Fruit fly (Drosophila melanogaster) whole organism, embryonic: ENCODE results near the gene CG6126.

Experiments used
- Asciz ChIP-seq: fragments of 200-800 bp; sonication (Bioruptor generic); optimal IDR thresholded peaks from 2 replicates; lab custom pipeline; 2017; ENCODE audit warnings: missing biosample characterization, mild to moderate bottlenecking, missing genetic modification characterization, missing genetic modification reagents
- BEAF-32 ChIP-seq: fragments of 200-800 bp; sonication (Bioruptor generic); optimal IDR thresholded peaks from 3 replicates; lab custom pipeline; 2017; ENCODE audit warnings: missing biosample characterization, missing genetic modification characterization, mild to moderate bottlenecking, moderate library complexity, missing genetic modification reagents
- Bteb2 ChIP-seq: fragments of 200-800 bp; sonication (Bioruptor generic); optimal IDR thresholded peaks from 2 replicates; lab custom pipeline; 2016; ENCODE audit warnings: missing biosample characterization, missing genetic modification characterization
- CG10462 ChIP-seq: fragments of 200-800 bp; sonication (Bioruptor generic); optimal IDR thresholded peaks from 2 replicates; lab custom pipeline; 2016; ENCODE audit warnings: missing biosample characterization, missing genetic modification characterization
- CG11247 ChIP-seq: fragments of 200-800 bp; sonication (Bioruptor generic); IDR thresholded peaks from 2 replicates; pipeline ENCODE4 v1.3.6; 2022; ENCODE audit warnings: missing biosample characterization, missing genetic modification characterization
- CG11504 ChIP-seq: fragments of 200-800 bp; sonication (Bioruptor generic); optimal IDR thresholded peaks from 3 replicates; lab custom pipeline; 2019; ENCODE audit warnings: missing biosample characterization, mild to moderate bottlenecking, missing genetic modification characterization, moderate library complexity
- CG11696 ChIP-seq: fragments of 200-800 bp; sonication (Bioruptor generic); IDR thresholded peaks from 2 replicates; pipeline ENCODE4 v1.3.6; 2022; ENCODE audit warnings: missing biosample characterization, missing genetic modification characterization
- CG1233 ChIP-seq: fragments of 200-800 bp; sonication (Bioruptor generic); optimal IDR thresholded peaks from 4 replicates; lab custom pipeline; 2018; ENCODE audit warnings: missing biosample characterization, mild to moderate bottlenecking, missing genetic modification characterization
- CG12769 ChIP-seq: fragments of 200-800 bp; sonication (Bioruptor generic); optimal IDR thresholded peaks from 2 replicates; lab custom pipeline; 2019; ENCODE audit warnings: missing biosample characterization, mild to moderate bottlenecking, missing genetic modification characterization, moderate library complexity
- CG12942 ChIP-seq: fragments of 200-800 bp; sonication (Bioruptor generic); optimal IDR thresholded peaks from 3 replicates; lab custom pipeline; 2016; ENCODE audit warnings: missing biosample characterization, missing genetic modification characterization
- CG14014 ChIP-seq: fragments of 200-800 bp; sonication (Bioruptor generic); IDR thresholded peaks from 2 replicates; pipeline ENCODE4 v1.3.6; 2022; ENCODE audit warnings: missing biosample characterization, missing genetic modification characterization
- CG15011 ChIP-seq: fragments of 200-800 bp; sonication (Bioruptor generic); optimal IDR thresholded peaks from 3 replicates; lab custom pipeline; 2018; ENCODE audit warnings: missing biosample characterization, mild to moderate bottlenecking, missing genetic modification characterization
- CG15479 ChIP-seq: fragments of 200-800 bp; sonication (Bioruptor generic); optimal IDR thresholded peaks from 3 replicates; lab custom pipeline; 2019; ENCODE audit warnings: missing biosample characterization, mild to moderate bottlenecking, missing genetic modification characterization, moderate library complexity
- CG16813 ChIP-seq: fragments of 200-800 bp; sonication (Bioruptor generic); IDR thresholded peaks from 3 replicates; pipeline ENCODE4 v1.3.6; 2022; ENCODE audit warnings: missing biosample characterization, missing genetic modification characterization; ENCODE audit not compliant: partially characterized antibody
- CG17328 ChIP-seq: fragments of 200-800 bp; sonication (Bioruptor generic); IDR thresholded peaks from 2 replicates; pipeline ENCODE4 v1.3.6; 2022; ENCODE audit warnings: missing biosample characterization, missing genetic modification characterization
- CG17612 ChIP-seq: fragments of 200-800 bp; sonication (Bioruptor generic); IDR thresholded peaks from 2 replicates; pipeline ENCODE4 v1.3.6; 2022; ENCODE audit warnings: missing biosample characterization, missing genetic modification characterization
- CG2875 ChIP-seq: fragments of 200-800 bp; sonication (Bioruptor generic); optimal IDR thresholded peaks from 2 replicates; lab custom pipeline; 2017; ENCODE audit warnings: missing biosample characterization, mild to moderate bottlenecking, missing genetic modification characterization, missing genetic modification reagents
- CG33557 ChIP-seq: fragments of 200-800 bp; sonication (Bioruptor generic); optimal IDR thresholded peaks from 2 replicates; lab custom pipeline; 2019; ENCODE audit warnings: missing biosample characterization, mild to moderate bottlenecking, missing genetic modification characterization, moderate library complexity
- CG34376 ChIP-seq: fragments of 200-800 bp; sonication (Bioruptor generic); optimal IDR thresholded peaks from 2 replicates; lab custom pipeline; 2018; ENCODE audit warnings: missing biosample characterization, mild to moderate bottlenecking, missing genetic modification characterization
- CG4360 ChIP-seq: fragments of 200-800 bp; sonication (Bioruptor generic); IDR thresholded peaks from 2 replicates; pipeline ENCODE4 v1.3.6; 2022; ENCODE audit warnings: missing biosample characterization, missing genetic modification characterization
- CG5953 ChIP-seq: fragments of 200-800 bp; sonication (Bioruptor generic); IDR thresholded peaks from 2 replicates; pipeline ENCODE4 v1.3.6; 2022; ENCODE audit warnings: missing biosample characterization, missing genetic modification characterization
- CG6683 ChIP-seq: fragments of 200-800 bp; sonication (Bioruptor generic); optimal IDR thresholded peaks from 2 replicates; lab custom pipeline; 2017; ENCODE audit warnings: missing biosample characterization, mild to moderate bottlenecking, missing genetic modification characterization, missing genetic modification reagents
- CG7372 ChIP-seq: fragments of 200-800 bp; sonication (Bioruptor generic); IDR thresholded peaks from 2 replicates; pipeline ENCODE4 v1.3.6; 2022; ENCODE audit warnings: missing biosample characterization, missing genetic modification characterization
- CG8478 ChIP-seq: fragments of >200 bp; optimal IDR thresholded peaks from 2 replicates; lab custom pipeline; 2018
- CG9876 ChIP-seq: fragments of 200-800 bp; sonication (Bioruptor generic); optimal IDR thresholded peaks from 2 replicates; lab custom pipeline; 2016; ENCODE audit warnings: missing biosample characterization, missing genetic modification characterization
- CG9932 ChIP-seq: fragments of 200-800 bp; sonication (Bioruptor generic); IDR thresholded peaks from 2 replicates; pipeline ENCODE4 v1.3.6; 2022; ENCODE audit warnings: missing biosample characterization, missing genetic modification characterization
- Chrac-16 ChIP-seq: fragments of 200-800 bp; sonication (Bioruptor generic); optimal IDR thresholded peaks from 3 replicates; lab custom pipeline; 2016; ENCODE audit warnings: missing biosample characterization, missing genetic modification characterization
- CoRest ChIP-seq: fragments of 200-800 bp; sonication (Bioruptor generic); optimal IDR thresholded peaks from 3 replicates; lab custom pipeline; 2018; ENCODE audit warnings: missing biosample characterization, mild to moderate bottlenecking, missing genetic modification characterization, moderate library complexity
- Drgx ChIP-seq: fragments of 200-800 bp; sonication (Bioruptor generic); IDR thresholded peaks from 2 replicates; pipeline ENCODE4 v1.3.6; 2022; ENCODE audit warnings: missing biosample characterization, missing genetic modification characterization
- GATAe ChIP-seq: fragments of 200-800 bp; sonication (Bioruptor generic); conservative IDR thresholded peaks from 2 replicates; pipeline ENCODE4 v1.3.6; 2022; ENCODE audit warnings: missing biosample characterization, missing genetic modification characterization
- HLH3B ChIP-seq: fragments of 200-800 bp; sonication (Bioruptor generic); IDR thresholded peaks from 2 replicates; pipeline ENCODE4 v1.3.6; 2022; ENCODE audit warnings: missing biosample characterization, missing genetic modification characterization
- HLHmδ ChIP-seq: fragments of 200-800 bp; sonication (Bioruptor generic); optimal IDR thresholded peaks from 2 replicates; lab custom pipeline; 2018; ENCODE audit warnings: missing biosample characterization, mild to moderate bottlenecking, missing genetic modification characterization, moderate library complexity
- Mad ChIP-seq: fragments of 200-800 bp; sonication (Bioruptor generic); optimal IDR thresholded peaks from 2 replicates; lab custom pipeline; 2016; ENCODE audit warnings: missing biosample characterization, missing genetic modification characterization
- Six4 ChIP-seq: fragments of 200-800 bp; sonication (Bioruptor generic); optimal IDR thresholded peaks from 2 replicates; lab custom pipeline; 2016; ENCODE audit warnings: missing biosample characterization, missing genetic modification characterization
- Sox100B ChIP-seq: fragments of 200-800 bp; sonication (Bioruptor generic); optimal IDR thresholded peaks from 3 replicates; lab custom pipeline; 2018; ENCODE audit warnings: missing biosample characterization, mild to moderate bottlenecking, missing genetic modification characterization
- bowl ChIP-seq: fragments of 200-800 bp; sonication (Bioruptor generic); IDR thresholded peaks from 2 replicates; pipeline ENCODE4 v1.3.6; 2022; ENCODE audit warnings: missing biosample characterization, missing genetic modification characterization
- danr ChIP-seq: fragments of 200-800 bp; sonication (Bioruptor generic); IDR thresholded peaks from 2 replicates; pipeline ENCODE4 v1.3.6; 2022; ENCODE audit warnings: missing biosample characterization, missing genetic modification characterization
- dimm ChIP-seq: fragments of 200-800 bp; sonication (Bioruptor generic); IDR thresholded peaks from 2 replicates; pipeline ENCODE4 v1.3.6; 2022; ENCODE audit warnings: missing biosample characterization, missing genetic modification characterization
- gsb-n ChIP-seq: fragments of 200-800 bp; sonication (Bioruptor generic); optimal IDR thresholded peaks from 3 replicates; lab custom pipeline; 2018; ENCODE audit warnings: missing biosample characterization, mild to moderate bottlenecking, missing genetic modification characterization
- insv ChIP-seq, 2 experiments: fragments of 200-800 bp; sonication (Bioruptor generic); optimal IDR thresholded peaks; 3 replicates each; lab custom pipeline; 2016 to 2018; ENCODE audit warnings: missing biosample characterization in 2 of 2, missing genetic modification characterization in 2 of 2
- jing ChIP-seq: fragments of 200-800 bp; sonication (Bioruptor generic); optimal IDR thresholded peaks from 2 replicates; lab custom pipeline; 2018; ENCODE audit warnings: missing biosample characterization, mild to moderate bottlenecking, missing genetic modification characterization
- kah ChIP-seq: fragments of 200-800 bp; sonication (Bioruptor generic); optimal IDR thresholded peaks from 2 replicates; lab custom pipeline; 2018; ENCODE audit warnings: missing biosample characterization, mild to moderate bottlenecking, missing genetic modification characterization
- lilli ChIP-seq: fragments of 200-800 bp; sonication (Bioruptor generic); optimal IDR thresholded peaks from 3 replicates; lab custom pipeline; 2016; ENCODE audit warnings: missing biosample characterization, missing genetic modification characterization
- nerfin-2 ChIP-seq: fragments of 200-800 bp; sonication (Bioruptor generic); IDR thresholded peaks from 2 replicates; pipeline ENCODE4 v1.3.6; 2022; ENCODE audit warnings: missing biosample characterization, missing genetic modification characterization; ENCODE audit not compliant: partially characterized antibody
- pzg ChIP-seq: fragments of 200-800 bp; sonication (Bioruptor generic); optimal IDR thresholded peaks from 3 replicates; lab custom pipeline; 2018; ENCODE audit warnings: missing biosample characterization, mild to moderate bottlenecking, missing genetic modification characterization, moderate library complexity
- sim ChIP-seq: fragments of 200-800 bp; sonication (Bioruptor generic); IDR thresholded peaks from 2 replicates; pipeline ENCODE4 v1.3.6; 2022; ENCODE audit warnings: missing biosample characterization, missing genetic modification characterization
- unpg ChIP-seq: fragments of 200-800 bp; sonication (Bioruptor generic); optimal IDR thresholded peaks from 3 replicates; lab custom pipeline; 2018; ENCODE audit warnings: missing biosample characterization, mild to moderate bottlenecking, missing genetic modification characterization, moderate library complexity
- z ChIP-seq: fragments of 200-800 bp; sonication (Bioruptor generic); IDR thresholded peaks from 3 replicates; pipeline ENCODE4 v1.3.6; 2022; ENCODE audit warnings: missing biosample characterization, missing genetic modification characterization

The CG6126 gene

DNA sequence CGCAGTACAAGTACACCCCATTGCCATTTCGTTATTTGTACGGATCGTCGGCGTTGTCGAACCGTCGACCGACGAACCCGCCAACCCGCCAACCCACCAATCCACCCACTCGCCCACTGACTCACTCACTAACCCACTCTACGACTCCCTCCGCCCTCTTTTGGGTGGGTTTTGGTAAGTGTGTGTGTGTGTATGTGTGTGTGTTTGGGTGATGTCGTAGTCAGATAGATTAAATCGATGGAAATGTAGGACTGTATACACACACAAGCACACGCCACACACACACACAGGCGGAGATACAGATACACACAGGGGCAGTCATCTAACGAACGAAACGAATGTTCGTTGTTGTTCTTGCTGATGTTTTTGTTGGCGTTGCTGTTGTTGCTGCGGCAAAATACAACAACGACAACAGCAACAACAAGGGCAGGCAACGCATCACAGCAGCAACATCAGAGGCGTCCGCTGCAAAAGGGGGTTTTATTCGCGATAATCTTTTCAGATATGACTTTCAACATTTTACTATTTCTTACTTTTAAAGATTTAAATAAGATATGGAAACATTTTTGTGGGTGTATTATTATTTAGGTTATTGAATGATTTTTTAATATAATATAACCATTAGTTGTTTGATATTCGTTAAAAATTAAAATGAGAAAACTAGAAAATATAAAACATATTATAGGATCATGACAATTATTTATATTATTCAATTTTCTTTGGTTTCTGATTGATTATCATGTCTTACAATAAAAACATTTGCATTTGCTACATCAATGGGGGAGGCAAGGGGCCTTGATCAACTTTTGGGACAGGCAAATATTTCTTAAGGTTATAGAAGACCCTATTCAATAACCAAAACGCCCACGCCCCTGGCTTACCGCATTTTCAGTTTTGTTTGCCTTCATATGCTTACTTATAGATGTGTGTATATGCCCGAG lies 18.7 kb upstream of the CG6126 start (continued):
- peak; percentile 94 for TF ChIP-seq CG33557 (GFP tag; lab: Kevin White, UChicago)
- TF ChIP-seq CG9932 (GFP tag; lab: Robert Waterston, UW): peak; percentile 69
- TF ChIP-seq Drgx (GFP tag; lab: Robert Waterston, UW): peak; percentile 64
- TF ChIP-seq unpg (GFP tag; lab: Kevin White, UChicago): peak; percentile 79
- TF ChIP-seq CoRest (tag; lab: Kevin White, UChicago): peak; percentile 98
- TF ChIP-seq gsb-n (tag; lab: Kevin White, UChicago): peak; percentile 90
- peak; percentile 92 for TF ChIP-seq Asciz (GFP tag; lab: Kevin White, UChicago)
- TF ChIP-seq CG17328 (GFP tag; lab: Robert Waterston, UW): peak; percentile 66
- TF ChIP-seq CG5953: no peak
- peak in 1 of 2 experiments; percentile 77 for TF ChIP-seq insv (GFP tag; optimal IDR thresholded peaks at IDR 0.05; lab: Kevin White, UChicago)
- peak; percentile 23; the same call in 1 of the 2 replicates for TF ChIP-seq GATAe (GFP tag; lab: Robert Waterston, UW)
- TF ChIP-seq CG1233 (GFP tag; lab: Kevin White, UChicago): peak; percentile 96
- 0 out of 2 replicates have a peak, but pooled peaks have one; percentile 10 for TF ChIP-seq sim (GFP tag; lab: Robert Waterston, UW)
- TF ChIP-seq CG11696 (GFP tag; lab: Robert Waterston, UW): peak; percentile 77
- no peak for TF ChIP-seq danr (GFP tag; lab: Robert Waterston, UW)
- TF ChIP-seq CG2875 (GFP tag; lab: Kevin White, UChicago): peak; percentile 88
- TF ChIP-seq CG34376 (GFP tag; lab: Kevin White, UChicago): no peak
- peak; percentile 49 for TF ChIP-seq lilli (GFP tag; lab: Kevin White, UChicago)
- TF ChIP-seq dimm (GFP tag; lab: Robert Waterston, UW): peak; percentile 63; the same call in 1 of the 2 replicates
- TF ChIP-seq kah (GFP tag; lab: Kevin White, UChicago): peak; percentile 69
- peak; percentile 5 for TF ChIP-seq jing (GFP tag; lab: Kevin White, UChicago)
- TF ChIP-seq CG11504: peak; percentile 96
- TF ChIP-seq Chrac-16 (GFP tag; lab: Kevin White, UChicago): peak; percentile 79
- TF ChIP-seq Six4 (GFP tag; lab: Kevin White, UChicago): peak; percentile 86
- TF ChIP-seq CG17612 (GFP tag; lab: Robert Waterston, UW): no peak; the same call in 1 of the 2 replicates
- peak; percentile 83 for TF ChIP-seq CG12942 (GFP tag; lab: Kevin White, UChicago)
- peak; percentile 76; the same call in 1 of the 2 replicates for TF ChIP-seq HLH3B (GFP tag; lab: Robert Waterston, UW)
- peak; percentile 98 for TF ChIP-seq Sox100B (GFP tag; lab: Kevin White, UChicago)
- peak; percentile 53; the same call in 1 of the 2 replicates for TF ChIP-seq CG11247
- TF ChIP-seq BEAF-32 (GFP tag; lab: Kevin White, UChicago): no peak
- TF ChIP-seq CG15011 (GFP tag; lab: Kevin White, UChicago): peak; percentile 55
- peak; percentile 32 for TF ChIP-seq Mad (GFP tag; lab: Kevin White, UChicago)
- TF ChIP-seq bowl (GFP tag; lab: Robert Waterston, UW): no peak
- peak; percentile 83 for TF ChIP-seq CG10462
- peak; percentile 99 for TF ChIP-seq CG4360 (GFP tag; lab: Robert Waterston, UW)
- TF ChIP-seq CG16813 (GFP tag; lab: Robert Waterston, UW): no peak
- TF ChIP-seq CG14014 (GFP tag; lab: Robert Waterston, UW): peak; percentile 38; the same call in 1 of the 2 replicates
- peak; percentile 83 for TF ChIP-seq CG12769 (tag; lab: Kevin White, UChicago)
- no peak for TF ChIP-seq Bteb2 (GFP tag; lab: Kevin White, UChicago)
- no peak for TF ChIP-seq nerfin-2 (GFP tag; lab: Robert Waterston, UW)
- TF ChIP-seq CG7372: peak; percentile 84
- TF ChIP-seq CG9876 (GFP tag; lab: Kevin White, UChicago): peak; percentile 32
- TF ChIP-seq HLHmδ (GFP tag; lab: Kevin White, UChicago): no peak
- no peak for TF ChIP-seq pzg
- TF ChIP-seq CG6683 (GFP tag; lab: Kevin White, UChicago): peak; percentile 81
- TF ChIP-seq CG15479 (GFP tag; lab: Kevin White, UChicago): peak; percentile 41
- TF ChIP-seq z (GFP tag; lab: Robert Waterston, UW): no peak; the same call in 2 of the 3 replicates
- TF ChIP-seq CG8478: peak; percentile 94
